Worm (Caenorhabditis elegans) whole organism, mixed stage, embryonic: ENCODE measurements around the gene T05A8.1.

Source experiments
- bed-3 ChIP-seq: fragments of 200-800 bp; sonication (Bioruptor generic); optimal IDR thresholded peaks from 3 replicates; lab custom pipeline; 2018; ENCODE audit warnings: mild to moderate bottlenecking, missing genetic modification characterization, moderate library complexity, missing compliant biosample characterization
- blmp-1 ChIP-seq: fragments of 150-350 bp; optimal IDR thresholded peaks from 2 replicates; lab custom pipeline; 2014; ENCODE audit warnings: missing biosample characterization, missing genetic modification characterization
- ceh-39 ChIP-seq: fragments of 150-350 bp; optimal IDR thresholded peaks from 2 replicates; lab custom pipeline; 2014; ENCODE audit warnings: missing biosample characterization, missing genetic modification characterization
- ceh-43 ChIP-seq: fragments of 200-800 bp; sonication (Bioruptor generic); optimal IDR thresholded peaks from 2 replicates; lab custom pipeline; 2018; ENCODE audit warnings: mild to moderate bottlenecking, missing genetic modification characterization, moderate library complexity, missing compliant biosample characterization
- ceh-83 ChIP-seq: fragments of 200-800 bp; sonication (Bioruptor generic); optimal IDR thresholded peaks from 2 replicates; lab custom pipeline; 2018; ENCODE audit warnings: mild to moderate bottlenecking, missing genetic modification characterization, missing compliant biosample characterization
- ces-1 ChIP-seq: fragments of 150-350 bp; optimal IDR thresholded peaks from 2 replicates; lab custom pipeline; 2014; ENCODE audit warnings: missing biosample characterization, missing genetic modification reagents, missing genetic modification characterization
- cnd-1 ChIP-seq: fragments of 200-800 bp; sonication (Bioruptor generic); optimal IDR thresholded peaks from 2 replicates; lab custom pipeline; 2018; ENCODE audit warnings: mild to moderate bottlenecking, missing genetic modification characterization, missing compliant biosample characterization
- drap-1 ChIP-seq: fragments of 200-800 bp; sonication (Bioruptor generic); optimal IDR thresholded peaks from 3 replicates; lab custom pipeline; 2018; ENCODE audit warnings: mild to moderate bottlenecking, missing genetic modification characterization, missing compliant biosample characterization
- elt-1 ChIP-seq: sonication (generic microtip); optimal IDR thresholded peaks from 2 replicates; lab custom pipeline; 2017; ENCODE audit warnings: missing genetic modification characterization, mild to moderate bottlenecking, missing compliant biosample characterization, antibody characterized with exemption, moderate library complexity, borderline replicate concordance; ENCODE audit not compliant: insufficient read depth
- elt-3 ChIP-seq: fragments of 150-350 bp; optimal IDR thresholded peaks from 2 replicates; lab custom pipeline; 2014; ENCODE audit warnings: missing biosample characterization, missing genetic modification characterization
- flh-1 ChIP-seq: fragments of 200-800 bp; sonication (Bioruptor generic); optimal IDR thresholded peaks from 2 replicates; lab custom pipeline; 2018; ENCODE audit warnings: mild to moderate bottlenecking, missing genetic modification characterization, moderate library complexity, missing compliant biosample characterization
- ham-2 ChIP-seq: fragments of 200-800 bp; sonication (Bioruptor generic); optimal IDR thresholded peaks from 2 replicates; lab custom pipeline; 2018; ENCODE audit warnings: mild to moderate bottlenecking, missing genetic modification characterization, missing compliant biosample characterization
- hlh-1 ChIP-seq: fragments of 150-350 bp; optimal IDR thresholded peaks from 2 replicates; lab custom pipeline; 2014; ENCODE audit warnings: missing biosample characterization, missing genetic modification reagents, missing genetic modification characterization
- lin-13 ChIP-seq: fragments of 150-350 bp; optimal IDR thresholded peaks from 2 replicates; lab custom pipeline; 2014; ENCODE audit warnings: missing biosample characterization, missing genetic modification characterization
- lin-32 ChIP-seq: fragments of 200-800 bp; sonication (Bioruptor generic); optimal IDR thresholded peaks from 2 replicates; lab custom pipeline; 2018; ENCODE audit warnings: mild to moderate bottlenecking, missing genetic modification characterization, missing compliant biosample characterization
- mab-5 ChIP-seq: fragments of 150-350 bp; optimal IDR thresholded peaks from 2 replicates; lab custom pipeline; 2014; ENCODE audit warnings: missing biosample characterization, missing genetic modification characterization
- mep-1 ChIP-seq: fragments of 150-350 bp; optimal IDR thresholded peaks from 2 replicates; lab custom pipeline; 2017; ENCODE audit warnings: missing biosample characterization, missing genetic modification reagents, missing genetic modification characterization, inconsistent platforms
- mls-2 ChIP-seq: sonication (generic microtip); optimal IDR thresholded peaks from 2 replicates; lab custom pipeline; 2016; ENCODE audit warnings: mild to moderate bottlenecking, missing genetic modification characterization, moderate library complexity, missing compliant biosample characterization
- nhr-12 ChIP-seq: fragments of 150-350 bp; optimal IDR thresholded peaks from 2 replicates; lab custom pipeline; 2014; ENCODE audit warnings: missing biosample characterization, missing genetic modification characterization
- nhr-2 ChIP-seq: fragments of 150-350 bp; optimal IDR thresholded peaks from 2 replicates; lab custom pipeline; 2014; ENCODE audit warnings: missing biosample characterization, missing genetic modification characterization
- nhr-237 ChIP-seq: fragments of 150-350 bp; optimal IDR thresholded peaks from 2 replicates; lab custom pipeline; 2014; ENCODE audit warnings: missing biosample characterization, missing genetic modification characterization
- pha-4 ChIP-seq: fragments of 150-350 bp; optimal IDR thresholded peaks from 2 replicates; lab custom pipeline; 2018; ENCODE audit warnings: missing biosample characterization, missing genetic modification reagents, missing genetic modification characterization
- sem-2 ChIP-seq: fragments of 200-800 bp; sonication (Bioruptor generic); optimal IDR thresholded peaks from 2 replicates; lab custom pipeline; 2018; ENCODE audit warnings: mild to moderate bottlenecking, missing genetic modification characterization, missing compliant biosample characterization
- snpc-4 ChIP-seq: fragments of 150-350 bp; optimal IDR thresholded peaks from 2 replicates; lab custom pipeline; 2014; ENCODE audit warnings: missing biosample characterization, missing genetic modification characterization
- sptf-1 ChIP-seq: sonication (generic microtip); optimal IDR thresholded peaks from 2 replicates; lab custom pipeline; 2017; ENCODE audit warnings: mild to moderate bottlenecking, missing genetic modification characterization, moderate library complexity, missing compliant biosample characterization
- tbx-8 ChIP-seq: fragments of 200-800 bp; sonication (Bioruptor generic); optimal IDR thresholded peaks from 2 replicates; lab custom pipeline; 2018; ENCODE audit warnings: mild to moderate bottlenecking, missing genetic modification characterization, moderate library complexity, missing compliant biosample characterization
- unc-120 ChIP-seq: sonication (generic microtip); optimal IDR thresholded peaks from 2 replicates; lab custom pipeline; 2017; ENCODE audit warnings: missing genetic modification characterization, missing compliant biosample characterization; ENCODE audit not compliant: poor library complexity, severe bottlenecking
- unc-39 ChIP-seq: fragments of 150-350 bp; optimal IDR thresholded peaks from 2 replicates; lab custom pipeline; 2014; ENCODE audit warnings: missing biosample characterization, missing genetic modification characterization
- unc-62 ChIP-seq: fragments of 150-350 bp; optimal IDR thresholded peaks from 2 replicates; lab custom pipeline; 2014; ENCODE audit warnings: missing biosample characterization, missing genetic modification reagents, missing genetic modification characterization
- zip-8 ChIP-seq: fragments of 150-350 bp; optimal IDR thresholded peaks from 2 replicates; lab custom pipeline; 2014; ENCODE audit warnings: missing biosample characterization, missing genetic modification characterization
- ztf-11 ChIP-seq: fragments of 150-350 bp; optimal IDR thresholded peaks from 2 replicates; lab custom pipeline; 2014; ENCODE audit warnings: missing biosample characterization, missing genetic modification characterization

The T05A8.1 gene

DNA sequence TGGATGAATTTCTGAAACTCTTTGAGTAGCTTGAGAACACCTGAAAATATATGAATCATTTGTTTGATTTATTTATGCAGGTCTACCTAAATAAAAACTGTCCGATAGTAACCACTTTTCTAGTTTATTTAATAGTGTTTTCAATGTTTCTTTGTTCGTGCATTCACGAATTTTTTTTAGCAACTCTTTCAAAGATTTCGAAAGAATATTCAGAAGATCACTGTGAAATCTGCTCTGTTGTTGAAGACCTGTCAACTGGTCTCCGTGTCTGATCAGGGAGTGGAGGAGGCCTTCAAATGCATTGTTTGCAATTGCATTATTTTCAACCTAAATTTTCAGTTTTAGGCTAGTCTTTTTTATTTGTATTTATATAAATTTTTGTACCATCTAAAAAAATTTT, at the start of gene T05A8.1:
TSS of gene T05A8.1 (minus strand) at position 101 of the 400 bp plus-strand sequence.
- TF ChIP-seq ham-2 (GFP tag; lab: Kevin White, UChicago) (no peak), blmp-1 (tag; lab: Kevin White, UChicago) (no peak), zip-8 (tag; lab: Kevin White, UChicago) (no peak), hlh-1 (tag; lab: Kevin White, UChicago) (no peak), tbx-8 (GFP tag; lab: Kevin White, UChicago) (no peak), mab-5 (tag; lab: Kevin White, UChicago) (no peak)

ce11 chrII:2758476-2758875, 48.6 kb upstream of the T05A8.1 start, which contains the start of gene fbxb-107:
Gene fbxb-107 (plus strand): TSS chrII:2758772.
- TF ChIP-seq mls-2 (tag; lab: Kevin White, UChicago) (no peak), ceh-39 (tag; lab: Kevin White, UChicago) (peak; percentile 99)
- TF ChIP-seq, all 35 proteins: peak for 1

- no peak for TF ChIP-seq ham-2 (GFP tag; lab: Kevin White, UChicago)
- TF ChIP-seq flh-1 (GFP tag; lab: Kevin White, UChicago): no peak
- no peak for TF ChIP-seq ces-1 (GFP tag; lab: Kevin White, UChicago)
- no peak for TF ChIP-seq unc-62 (GFP tag; lab: Kevin White, UChicago)
- TF ChIP-seq zip-8 (tag; lab: Kevin White, UChicago): no peak
- TF ChIP-seq cnd-1 (tag; lab: Kevin White, UChicago): no peak
- TF ChIP-seq snpc-4: no peak
- TF ChIP-seq ceh-43 (GFP tag; lab: Kevin White, UChicago): no peak
- no peak for TF ChIP-seq tbx-8 (GFP tag; lab: Kevin White, UChicago)
- no peak for TF ChIP-seq mab-5 (tag; lab: Kevin White, UChicago)
- TF ChIP-seq blmp-1 (tag; lab: Kevin White, UChicago): no peak
- no peak for TF ChIP-seq hlh-1 (tag; lab: Kevin White, UChicago)
- no peak for TF ChIP-seq unc-39 (tag; lab: Kevin White, UChicago)
- no peak for TF ChIP-seq sptf-1 (tag; lab: Kevin White, UChicago)
- TF ChIP-seq ceh-39 (tag; lab: Kevin White, UChicago): no peak
- TF ChIP-seq nhr-2: no peak
- TF ChIP-seq lin-13 (tag; lab: Kevin White, UChicago): no peak
- no peak for TF ChIP-seq mep-1 (tag; lab: Kevin White, UChicago)
- no peak for TF ChIP-seq elt-1 (tag; lab: Kevin White, UChicago)
- no peak for TF ChIP-seq lin-32 (GFP tag; lab: Kevin White, UChicago)
- TF ChIP-seq, all 35 proteins: peak for 0
These were observed 48.1 kb upstream of the T05A8.1 start, which contains the start of gene F29A7.8 for ce11 chrII:2757954-2758353. Gene F29A7.8 (minus strand): TSS chrII:2758054.

DNA sequence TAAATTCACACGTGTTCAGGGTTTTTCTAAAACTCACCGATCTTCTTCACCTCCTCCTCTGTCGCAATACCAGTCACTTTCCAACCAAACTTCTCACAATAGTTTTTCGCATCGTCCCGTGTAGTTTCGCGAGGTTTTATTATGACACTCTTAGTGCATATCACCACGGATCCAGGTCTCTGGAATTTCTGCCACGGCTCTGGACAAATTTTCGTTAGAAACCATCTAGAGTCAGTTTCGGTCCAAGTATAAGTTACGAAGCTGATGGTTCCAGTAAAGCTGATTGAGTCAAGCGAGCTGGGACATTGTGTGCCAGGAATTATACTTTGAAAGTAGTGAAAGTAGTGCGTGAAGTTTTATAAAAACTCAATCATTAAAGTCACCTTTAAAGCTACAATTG, 46.5 kb upstream of the T05A8.1 start:
- TF ChIP-seq drap-1: no peak
- no peak for TF ChIP-seq tbx-8 (GFP tag; lab: Kevin White, UChicago)
- TF ChIP-seq lin-32 (GFP tag; lab: Kevin White, UChicago): no peak
- no peak for TF ChIP-seq nhr-237
- no peak for TF ChIP-seq pha-4 (tag; lab: Kevin White, UChicago)
- TF ChIP-seq sem-2 (GFP tag; lab: Kevin White, UChicago): no peak
- TF ChIP-seq cnd-1 (tag; lab: Kevin White, UChicago): no peak
- no peak for TF ChIP-seq ceh-83 (GFP tag; lab: Kevin White, UChicago)
- no peak for TF ChIP-seq zip-8 (tag; lab: Kevin White, UChicago)
- no peak for TF ChIP-seq unc-120 (tag; lab: Kevin White, UChicago)
- TF ChIP-seq snpc-4: no peak
- TF ChIP-seq, all 35 proteins: peak for 0

ce11 chrII:2754595-2754994, 44.8 kb upstream of the T05A8.1 start:
- no peak for TF ChIP-seq flh-1 (GFP tag; lab: Kevin White, UChicago)
- TF ChIP-seq bed-3 (GFP tag; lab: Kevin White, UChicago): no peak
- TF ChIP-seq tbx-8 (GFP tag; lab: Kevin White, UChicago): no peak
- no peak for TF ChIP-seq ztf-11 (tag; lab: Kevin White, UChicago)
- no peak for TF ChIP-seq elt-3
- no peak for TF ChIP-seq ceh-83 (GFP tag; lab: Kevin White, UChicago)
- TF ChIP-seq nhr-12 (tag; lab: Kevin White, UChicago): no peak
- no peak for TF ChIP-seq mls-2 (tag; lab: Kevin White, UChicago)
- TF ChIP-seq, all 35 proteins: peak for 0
